Fruit fly (Drosophila melanogaster) whole organism, embryonic: ENCODE results near the gene Neto.

ENCODE experiments used
- ATbp ChIP-seq: fragments of 200-800 bp; sonication (Bioruptor generic); optimal IDR thresholded peaks from 2 replicates; lab custom pipeline; 2017; ENCODE audit warnings: missing biosample characterization, mild to moderate bottlenecking, missing genetic modification characterization, missing genetic modification reagents
- Ada2b ChIP-seq: fragments of 200-800 bp; sonication (Bioruptor generic); IDR thresholded peaks from 2 replicates; pipeline ENCODE4 v1.3.6; 2022; ENCODE audit warnings: missing biosample characterization, missing genetic modification characterization
- CG10209 ChIP-seq: fragments of 200-800 bp; sonication (Bioruptor generic); optimal IDR thresholded peaks from 3 replicates; lab custom pipeline; 2017; ENCODE audit warnings: missing biosample characterization, mild to moderate bottlenecking, missing genetic modification characterization, missing genetic modification reagents
- CG10366 ChIP-seq: fragments of 200-800 bp; sonication (Bioruptor generic); IDR thresholded peaks from 2 replicates; pipeline ENCODE4 v1.3.6; 2022; ENCODE audit warnings: missing biosample characterization, missing genetic modification characterization
- CG10462 ChIP-seq: fragments of 200-800 bp; sonication (Bioruptor generic); optimal IDR thresholded peaks from 2 replicates; lab custom pipeline; 2016; ENCODE audit warnings: missing biosample characterization, missing genetic modification characterization
- CG10565 ChIP-seq: fragments of 200-800 bp; sonication (Bioruptor generic); optimal IDR thresholded peaks from 3 replicates; lab custom pipeline; 2016; ENCODE audit warnings: missing biosample characterization, mild to moderate bottlenecking, missing genetic modification characterization
- CG10959 ChIP-seq: fragments of 200-800 bp; sonication (Bioruptor generic); IDR thresholded peaks from 2 replicates; pipeline ENCODE4 v1.3.6; 2022; ENCODE audit warnings: missing biosample characterization, missing genetic modification characterization
- CG11085 ChIP-seq: fragments of 200-800 bp; sonication (Bioruptor generic); IDR thresholded peaks from 2 replicates; pipeline ENCODE4 v1.3.6; 2022; ENCODE audit warnings: missing biosample characterization, missing genetic modification characterization
- CG1233 ChIP-seq: fragments of 200-800 bp; sonication (Bioruptor generic); optimal IDR thresholded peaks from 4 replicates; lab custom pipeline; 2018; ENCODE audit warnings: missing biosample characterization, mild to moderate bottlenecking, missing genetic modification characterization
- CG13287 ChIP-seq: fragments of 200-800 bp; sonication (Bioruptor generic); IDR thresholded peaks from 2 replicates; pipeline ENCODE4 v1.3.6; 2022; ENCODE audit warnings: missing biosample characterization, missing genetic modification characterization; ENCODE audit not compliant: partially characterized antibody
- CG1529 ChIP-seq: fragments of 200-800 bp; sonication (Bioruptor generic); optimal IDR thresholded peaks from 3 replicates; lab custom pipeline; 2018; ENCODE audit warnings: missing biosample characterization, missing genetic modification characterization
- CG1602 ChIP-seq: fragments of 200-800 bp; sonication (Bioruptor generic); optimal IDR thresholded peaks from 3 replicates; lab custom pipeline; 2016; ENCODE audit warnings: missing biosample characterization, missing genetic modification characterization
- CG16779 ChIP-seq: fragments of 200-800 bp; sonication (Bioruptor generic); IDR thresholded peaks from 2 replicates; pipeline ENCODE4 v1.3.6; 2022; ENCODE audit warnings: missing biosample characterization, missing genetic modification characterization
- CG17359 ChIP-seq: fragments of 200-800 bp; sonication (Bioruptor generic); optimal IDR thresholded peaks from 3 replicates; lab custom pipeline; 2018; ENCODE audit warnings: missing biosample characterization, mild to moderate bottlenecking, missing genetic modification characterization, moderate library complexity
- CG17802 ChIP-seq: fragments of 200-800 bp; sonication (Bioruptor generic); optimal IDR thresholded peaks from 2 replicates; lab custom pipeline; 2018; ENCODE audit warnings: missing biosample characterization, mild to moderate bottlenecking, missing genetic modification characterization, moderate library complexity
- CG18011 ChIP-seq: fragments of 200-800 bp; sonication (Bioruptor generic); optimal IDR thresholded peaks from 2 replicates; lab custom pipeline; 2017; ENCODE audit warnings: missing biosample characterization, missing genetic modification characterization, mild to moderate bottlenecking, moderate library complexity, missing genotype
- CG30020 ChIP-seq: fragments of 200-800 bp; optimal IDR thresholded peaks from 2 replicates; lab custom pipeline; 2019; ENCODE audit warnings: missing biosample characterization, mild to moderate bottlenecking, missing genetic modification characterization, moderate library complexity
- CG3407 ChIP-seq: fragments of 200-800 bp; sonication (Bioruptor generic); optimal IDR thresholded peaks from 2 replicates; lab custom pipeline; 2018; ENCODE audit warnings: missing biosample characterization, mild to moderate bottlenecking, missing genetic modification characterization
- CG4707 ChIP-seq: fragments of 200-800 bp; sonication (Bioruptor generic); optimal IDR thresholded peaks from 2 replicates; lab custom pipeline; 2018; ENCODE audit warnings: missing biosample characterization, mild to moderate bottlenecking, missing genetic modification characterization, moderate library complexity
- CG6272 ChIP-seq: fragments of 200-800 bp; sonication (Bioruptor generic); IDR thresholded peaks from 2 replicates; pipeline ENCODE4 v1.3.6; 2022; ENCODE audit warnings: missing biosample characterization, missing genetic modification characterization
- Chrac-16 ChIP-seq: fragments of 200-800 bp; sonication (Bioruptor generic); optimal IDR thresholded peaks from 3 replicates; lab custom pipeline; 2016; ENCODE audit warnings: missing biosample characterization, missing genetic modification characterization
- Dbx ChIP-seq: fragments of 200-800 bp; sonication (Bioruptor generic); IDR thresholded peaks from 3 replicates; pipeline ENCODE4 v1.3.6; 2022; ENCODE audit warnings: missing biosample characterization, missing genetic modification characterization
- Deaf1 ChIP-seq: fragments of 200-800 bp; optimal IDR thresholded peaks from 3 replicates; lab custom pipeline; 2019; ENCODE audit warnings: missing biosample characterization, mild to moderate bottlenecking, missing genetic modification characterization, moderate library complexity
- Doc3 ChIP-seq: fragments of 200-800 bp; sonication (Bioruptor generic); IDR thresholded peaks from 3 replicates; pipeline ENCODE4 v1.3.6; 2022; ENCODE audit warnings: missing biosample characterization, missing genetic modification characterization; ENCODE audit not compliant: partially characterized antibody
- Drgx ChIP-seq: fragments of 200-800 bp; sonication (Bioruptor generic); IDR thresholded peaks from 2 replicates; pipeline ENCODE4 v1.3.6; 2022; ENCODE audit warnings: missing biosample characterization, missing genetic modification characterization
- Hmr ChIP-seq: fragments of 200-800 bp; sonication (Bioruptor generic); optimal IDR thresholded peaks from 3 replicates; lab custom pipeline; 2017; ENCODE audit warnings: mild to moderate bottlenecking, missing biosample characterization, missing genetic modification reagents, missing genetic modification characterization
- Lhr ChIP-seq: fragments of 200-800 bp; sonication (Bioruptor generic); optimal IDR thresholded peaks from 3 replicates; lab custom pipeline; 2017; ENCODE audit warnings: mild to moderate bottlenecking, missing biosample characterization, missing genetic modification reagents, missing genetic modification characterization
- Max ChIP-seq: fragments of 200-800 bp; sonication (Bioruptor generic); optimal IDR thresholded peaks from 2 replicates; lab custom pipeline; 2016; ENCODE audit warnings: missing biosample characterization, mild to moderate bottlenecking, missing genetic modification characterization
- PHDP ChIP-seq: fragments of 200-800 bp; sonication (Bioruptor generic); optimal IDR thresholded peaks from 3 replicates; lab custom pipeline; 2018; ENCODE audit warnings: missing biosample characterization, mild to moderate bottlenecking, missing genetic modification characterization, moderate library complexity
- crp ChIP-seq, 2 experiments: fragments of 200-800 bp; sonication (Bioruptor generic); optimal IDR thresholded peaks; 2 replicates in 1 of 2; 3 replicates in 1 of 2; lab custom pipeline; 2017; ENCODE audit warnings: missing biosample characterization in 2 of 2, missing genetic modification characterization in 2 of 2, mild to moderate bottlenecking in 1 of 2, moderate library complexity in 1 of 2
- danr ChIP-seq: fragments of 200-800 bp; sonication (Bioruptor generic); IDR thresholded peaks from 2 replicates; pipeline ENCODE4 v1.3.6; 2022; ENCODE audit warnings: missing biosample characterization, missing genetic modification characterization
- fu2 ChIP-seq: fragments of 200-800 bp; sonication (Bioruptor generic); optimal IDR thresholded peaks from 2 replicates; lab custom pipeline; 2016; ENCODE audit warnings: missing biosample characterization, missing genetic modification characterization
- gsb ChIP-seq: fragments of 200-800 bp; sonication (Bioruptor generic); IDR thresholded peaks from 2 replicates; pipeline ENCODE4 v1.3.6; 2022; ENCODE audit warnings: missing biosample characterization, missing genetic modification characterization
- gt ChIP-seq: fragments of 200-800 bp; sonication (Bioruptor generic); IDR thresholded peaks from 2 replicates; pipeline ENCODE4 v1.3.6; 2022; ENCODE audit warnings: missing biosample characterization, missing genetic modification characterization
- h ChIP-seq: fragments of >200 bp; optimal IDR thresholded peaks from 2 replicates; lab custom pipeline; 2017
- hb ChIP-seq: fragments of 200-800 bp; sonication (Bioruptor generic); IDR thresholded peaks from 3 replicates; pipeline ENCODE4 v1.3.6; 2022; ENCODE audit warnings: missing biosample characterization, missing genetic modification characterization; ENCODE audit not compliant: partially characterized antibody
- knrl ChIP-seq: fragments of 200-800 bp; sonication (Bioruptor generic); IDR thresholded peaks from 3 replicates; pipeline ENCODE4 v1.3.6; 2022; ENCODE audit warnings: missing biosample characterization, missing genetic modification characterization; ENCODE audit not compliant: partially characterized antibody
- lmd ChIP-seq: fragments of 200-800 bp; sonication (Bioruptor generic); IDR thresholded peaks from 2 replicates; pipeline ENCODE4 v1.3.6; 2022; ENCODE audit warnings: missing biosample characterization, missing genetic modification characterization
- luna ChIP-seq: fragments of 200-800 bp; sonication (Bioruptor generic); optimal IDR thresholded peaks from 2 replicates; lab custom pipeline; 2016; ENCODE audit warnings: missing biosample characterization, missing genetic modification characterization
- mld ChIP-seq: fragments of 200-800 bp; sonication (Bioruptor generic); IDR thresholded peaks from 3 replicates; pipeline ENCODE4 v1.3.6; 2022; ENCODE audit warnings: missing biosample characterization, missing genetic modification characterization; ENCODE audit not compliant: partially characterized antibody
- nerfin-1 ChIP-seq: fragments of 200-800 bp; sonication (Bioruptor generic); optimal IDR thresholded peaks from 3 replicates; lab custom pipeline; 2019; ENCODE audit warnings: missing biosample characterization, mild to moderate bottlenecking, missing genetic modification characterization, moderate library complexity
- org-1 ChIP-seq: fragments of 200-800 bp; sonication (Bioruptor generic); optimal IDR thresholded peaks from 2 replicates; lab custom pipeline; 2017; ENCODE audit warnings: missing biosample characterization, missing genetic modification characterization
- phol ChIP-seq: fragments of 200-800 bp; sonication (Bioruptor generic); optimal IDR thresholded peaks from 3 replicates; lab custom pipeline; 2018; ENCODE audit warnings: missing biosample characterization, mild to moderate bottlenecking, missing genetic modification characterization, moderate library complexity
- pum ChIP-seq: fragments of 200-800 bp; sonication (Bioruptor generic); optimal IDR thresholded peaks from 2 replicates; lab custom pipeline; 2016; ENCODE audit warnings: missing biosample characterization, missing genetic modification characterization
- ro ChIP-seq: fragments of 200-800 bp; sonication (Bioruptor generic); IDR thresholded peaks from 2 replicates; pipeline ENCODE4 v1.3.6; 2022; ENCODE audit warnings: missing biosample characterization, missing genetic modification characterization
- run ChIP-seq: fragments of 200-800 bp; sonication (Bioruptor generic); optimal IDR thresholded peaks from 3 replicates; lab custom pipeline; 2018; ENCODE audit warnings: missing biosample characterization, mild to moderate bottlenecking, missing genetic modification characterization
- vvl ChIP-seq: fragments of 200-800 bp; sonication (Bioruptor generic); IDR thresholded peaks from 2 replicates; pipeline ENCODE4 v1.3.6; 2022; ENCODE audit warnings: missing biosample characterization, missing genetic modification characterization
- zen ChIP-seq: fragments of 200-800 bp; sonication (Bioruptor generic); optimal IDR thresholded peaks from 3 replicates; lab custom pipeline; 2018; ENCODE audit warnings: missing biosample characterization, mild to moderate bottlenecking, missing genetic modification characterization, moderate library complexity

The Neto gene

DNA sequence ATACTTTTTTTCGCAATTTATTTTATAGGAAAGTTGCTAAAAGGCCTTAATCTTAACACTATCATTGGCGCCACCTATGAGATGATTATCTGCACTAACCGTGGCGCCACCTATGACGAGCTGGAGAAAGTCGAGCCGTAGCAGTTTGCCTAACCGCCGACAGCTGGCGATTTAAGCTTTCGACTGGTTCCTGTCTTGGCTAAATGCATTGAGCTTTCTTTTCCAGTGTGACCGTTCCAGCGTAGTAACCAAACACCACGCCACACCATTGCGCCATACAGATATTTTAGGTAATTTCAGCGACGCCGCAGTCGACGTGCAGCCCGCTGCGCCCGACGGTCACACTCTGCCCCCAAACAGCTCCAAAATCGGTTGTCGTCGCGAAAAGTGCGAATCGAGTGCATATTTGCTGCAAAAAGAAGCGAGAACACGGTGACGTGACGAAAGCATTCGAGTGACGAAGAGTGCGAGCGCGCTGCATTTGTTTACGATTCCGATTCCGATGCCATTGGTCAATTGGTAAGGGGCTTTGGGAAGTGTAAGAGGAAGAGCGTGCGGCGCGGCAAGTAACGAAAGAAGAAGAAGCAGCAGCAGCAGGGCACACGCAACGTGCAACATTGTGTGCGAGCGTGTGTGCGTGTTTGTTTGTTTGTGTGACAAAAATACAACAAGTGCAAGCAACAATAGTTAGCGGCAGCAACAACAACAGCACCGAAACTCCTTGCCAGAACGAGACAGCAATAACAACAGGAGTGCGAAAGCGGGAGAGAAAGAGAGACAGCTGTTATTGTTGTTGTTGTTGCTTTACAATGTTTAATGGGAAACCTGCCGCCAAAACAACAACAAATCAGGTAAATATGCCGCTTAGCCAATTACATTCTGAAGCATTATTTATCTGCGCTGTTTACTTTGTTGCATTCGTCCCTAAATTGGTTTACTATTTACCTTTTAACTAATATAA, 118.1 kb downstream of the Neto start, which contains the start of the genes CG46311 and Tpst (continued):
- TF ChIP-seq Doc3 (no peak), CG10959 (peak; percentile 43), zen (peak; percentile 26), luna (GFP tag; lab: Kevin White, UChicago) (no peak), PHDP (tag; lab: Kevin White, UChicago) (peak; percentile 3), crp (GFP tag; optimal IDR thresholded peaks at IDR 0.05; lab: Kevin White, UChicago) (peak in 1 of 2 experiments; percentile 50), mld (GFP tag; lab: Robert Waterston, UW) (no peak), h (lab: Kevin White, UChicago) (no peak), gsb (peak; percentile 46; the same call in 1 of the 2 replicates), CG18011 (GFP tag; lab: Kevin White, UChicago) (no peak), Deaf1 (tag; lab: Kevin White, UChicago) (peak; percentile 65), org-1 (GFP tag; lab: Kevin White, UChicago) (no peak), hb (GFP tag; lab: Robert Waterston, UW) (no peak), ro (GFP tag; lab: Robert Waterston, UW) (no peak), CG3407 (GFP tag; lab: Kevin White, UChicago) (no peak), lmd (peak; percentile 73), Drgx (GFP tag; lab: Robert Waterston, UW) (peak; percentile 27; the same call in 1 of the 2 replicates), CG6272 (GFP tag; lab: Robert Waterston, UW) (no peak), CG10209 (GFP tag; lab: Kevin White, UChicago) (peak; percentile 36), CG1233 (GFP tag; lab: Kevin White, UChicago) (peak; percentile 38), Ada2b (GFP tag; lab: Robert Waterston, UW) (peak; percentile 60), nerfin-1 (no peak), Max (GFP tag; lab: Kevin White, UChicago) (peak; percentile 15), CG30020 (tag; lab: Kevin White, UChicago) (no peak), pum (GFP tag; lab: Kevin White, UChicago) (peak; percentile 58), CG10565 (GFP tag; lab: Kevin White, UChicago) (no peak), fu2 (GFP tag; lab: Kevin White, UChicago) (peak; percentile 11), CG17802 (tag; lab: Kevin White, UChicago) (no peak), knrl (GFP tag; lab: Robert Waterston, UW) (peak; percentile 48; the same call in 1 of the 3 replicates), vvl (GFP tag; lab: Robert Waterston, UW) (peak; percentile 78), phol (tag; lab: Kevin White, UChicago) (peak; percentile 37), CG17359 (tag; lab: Kevin White, UChicago) (peak; percentile 71), ATbp (peak; percentile 6), CG1602 (GFP tag; lab: Kevin White, UChicago) (peak; percentile 68), Chrac-16 (GFP tag; lab: Kevin White, UChicago) (peak; percentile 75), Dbx (GFP tag; lab: Robert Waterston, UW) (peak; percentile 60; the same call in 2 of the 3 replicates), Hmr (GFP tag; lab: Kevin White, UChicago) (peak; percentile 88), danr (GFP tag; lab: Robert Waterston, UW) (no peak), CG1529 (no peak), CG13287 (GFP tag; lab: Robert Waterston, UW) (peak; percentile 51), Lhr (GFP tag; lab: Kevin White, UChicago) (peak; percentile 98), CG11085 (GFP tag; lab: Robert Waterston, UW) (0 out of 2 replicates have a peak, but pooled peaks have one; percentile 45), CG4707 (GFP tag; lab: Kevin White, UChicago) (peak; percentile 27), CG10462 (GFP tag; lab: Kevin White, UChicago) (no peak), gt (no peak), run (no peak), CG10366 (GFP tag; lab: Robert Waterston, UW) (peak; percentile 56), CG16779 (GFP tag; lab: Robert Waterston, UW) (no peak)
